Worm (Caenorhabditis elegans) whole organism, late embryonic: ENCODE measurements around the gene F53B3.3.
"Not testable (repeated sequence)": the region's sequence is repeated elsewhere in the genome, so short reads cannot be mapped to it uniquely, and the experiment has no call there.

Experiments used
- K02D7.2 ChIP-seq: sonication (generic microtip); optimal IDR thresholded peaks from 2 replicates; lab custom pipeline; 2017; ENCODE audit warnings: mild to moderate bottlenecking, missing genetic modification characterization, missing compliant biosample characterization
- dve-1 ChIP-seq: sonication (generic microtip); optimal IDR thresholded peaks from 2 replicates; lab custom pipeline; 2017; ENCODE audit warnings: antibody characterized with exemption, mild to moderate bottlenecking, missing genetic modification characterization, missing compliant biosample characterization
- hlh-13 ChIP-seq: fragments of 200-800 bp; sonication (Bioruptor generic); optimal IDR thresholded peaks from 2 replicates; lab custom pipeline; 2018; ENCODE audit warnings: mild to moderate bottlenecking, missing genetic modification characterization, missing compliant biosample characterization
- hlh-6 ChIP-seq: sonication (generic microtip); optimal IDR thresholded peaks from 2 replicates; lab custom pipeline; 2016; ENCODE audit warnings: missing genotype, missing genetic modification characterization, missing compliant biosample characterization
- tbx-2 ChIP-seq: sonication (generic microtip); optimal IDR thresholded peaks from 2 replicates; lab custom pipeline; 2016; ENCODE audit warnings: missing genetic modification characterization, missing compliant biosample characterization

ce11 chrX:2894273-2894672 lies 23.3 kb upstream of the F53B3.3 start, which contains the start of gene B0410.1:
- not testable (repeated sequence) for TF ChIP-seq K02D7.2 (tag; lab: Kevin White, UChicago); hlh-6 (tag; lab: Kevin White, UChicago); dve-1 (tag; lab: Kevin White, UChicago); tbx-2 (tag; lab: Kevin White, UChicago); hlh-13 (GFP tag; lab: Kevin White, UChicago)
